Worm (Caenorhabditis elegans) whole organism, early embryonic: ENCODE data around the gene nnt-1.

Experiments
- aly-1 ChIP-seq: sonication (generic microtip); optimal IDR thresholded peaks from 2 replicates; lab custom pipeline; 2016; ENCODE audit warnings: missing genetic modification characterization, missing compliant biosample characterization
- ama-1 ChIP-seq: fragments of 150-350 bp; optimal IDR thresholded peaks from 2 replicates; lab custom pipeline; 2014
- ceh-36 ChIP-seq: sonication (generic microtip); optimal IDR thresholded peaks from 2 replicates; lab custom pipeline; 2016; ENCODE audit warnings: missing genetic modification characterization, inconsistent platforms, missing compliant biosample characterization
- sea-1 ChIP-seq: fragments of 200-800 bp; sonication (Bioruptor generic); conservative IDR thresholded peaks from 2 replicates; pipeline ENCODE4 v1.3.6; 2022; ENCODE audit warnings: missing genetic modification characterization, missing compliant biosample characterization
- tbx-11 ChIP-seq: fragments of 200-800 bp; sonication (Bioruptor generic); IDR thresholded peaks from 2 replicates; pipeline ENCODE4 v1.3.6; 2022; ENCODE audit warnings: missing genetic modification characterization, missing compliant biosample characterization
- tbx-37 ChIP-seq: fragments of 200-800 bp; sonication (Bioruptor generic); conservative IDR thresholded peaks from 2 replicates; pipeline ENCODE4 v1.3.6; 2022; ENCODE audit warnings: missing genetic modification reagents, missing genetic modification characterization, missing compliant biosample characterization
- tra-4 ChIP-seq: sonication (generic microtip); optimal IDR thresholded peaks from 2 replicates; lab custom pipeline; 2017; ENCODE audit warnings: missing genetic modification characterization, missing compliant biosample characterization

ce11 chrX:6085824-6086223 lies 36.3 kb upstream of the nnt-1 start, which contains the start of gene C45B2.1:
- no peak for TF ChIP-seq tbx-37 (GFP tag; lab: Robert Waterston, UW)
- TF ChIP-seq tra-4 (tag; lab: Kevin White, UChicago): no peak
- TF ChIP-seq ama-1: no peak
- TF ChIP-seq ceh-36: no peak
- no peak for TF ChIP-seq aly-1 (tag; lab: Kevin White, UChicago)
- no peak for TF ChIP-seq sea-1 (GFP tag; lab: Robert Waterston, UW)
- TF ChIP-seq tbx-11 (GFP tag; lab: Robert Waterston, UW): no peak
